Worm (Caenorhabditis elegans) whole organism, young adult: Measurements from ENCODE around the gene clec-134.
"Not testable (repeated sequence)": the region's sequence is repeated elsewhere in the genome, so short reads cannot be mapped to it uniquely, and the experiment has no call there.

Experiments
- B0019.2 ChIP-seq: fragments of 200-800 bp; sonication (Bioruptor generic); conservative IDR thresholded peaks from 2 replicates; pipeline ENCODE4 v1.3.6; 2022; ENCODE audit warnings: missing genetic modification reagents, missing genetic modification characterization, missing compliant biosample characterization
- C17E4.6 ChIP-seq: fragments of 200-800 bp; sonication (Bioruptor generic); IDR thresholded peaks from 2 replicates; pipeline ENCODE4 v1.3.6; 2022; ENCODE audit warnings: missing genetic modification reagents, missing genetic modification characterization, missing compliant biosample characterization
- D2030.7 ChIP-seq: fragments of 200-800 bp; sonication (Bioruptor generic); IDR thresholded peaks from 2 replicates; pipeline ENCODE4 v1.3.6; 2022; ENCODE audit warnings: missing genetic modification reagents, missing genetic modification characterization, missing compliant biosample characterization
- F49E8.2 ChIP-seq: sonication (generic microtip); optimal IDR thresholded peaks from 3 replicates; lab custom pipeline; 2017; ENCODE audit warnings: missing genetic modification characterization, mild to moderate bottlenecking, missing compliant biosample characterization, antibody characterized with exemption, moderate library complexity; ENCODE audit not compliant: insufficient read depth
- Y56A3A.18 ChIP-seq: fragments of 200-800 bp; sonication (Bioruptor generic); IDR thresholded peaks from 2 replicates; pipeline ENCODE4 v1.3.6; 2022; ENCODE audit warnings: missing genetic modification reagents, missing genetic modification characterization, missing compliant biosample characterization
- aptf-3 ChIP-seq: fragments of 200-800 bp; sonication (Bioruptor generic); IDR thresholded peaks from 2 replicates; pipeline ENCODE4 v1.3.6; 2022; ENCODE audit warnings: missing genetic modification characterization, missing compliant biosample characterization
- attf-3 ChIP-seq: fragments of 200-800 bp; sonication (Bioruptor generic); conservative IDR thresholded peaks from 2 replicates; pipeline ENCODE4 v1.3.6; 2022; ENCODE audit warnings: missing genetic modification reagents, missing genetic modification characterization, missing compliant biosample characterization
- egl-44 ChIP-seq: fragments of 200-800 bp; sonication (Bioruptor generic); IDR thresholded peaks from 2 replicates; pipeline ENCODE4 v1.3.6; 2022; ENCODE audit warnings: missing genetic modification reagents, missing genetic modification characterization, missing compliant biosample characterization
- hlh-26 ChIP-seq: fragments of 200-800 bp; sonication (Bioruptor generic); conservative IDR thresholded peaks from 2 replicates; pipeline ENCODE4 v1.3.6; 2022; ENCODE audit warnings: missing genetic modification reagents, missing genetic modification characterization, missing compliant biosample characterization
- let-607 ChIP-seq, 2 experiments: fragments of 200-800 bp in 1 of 2; sonication (Bioruptor generic) in 1 of 2; sonication (generic microtip) in 1 of 2; optimal IDR thresholded peaks; 2 replicates each; lab custom pipeline; 2016 to 2018; ENCODE audit warnings: mild to moderate bottlenecking in 2 of 2, missing compliant biosample characterization in 2 of 2, missing genetic modification characterization in 2 of 2, moderate library complexity in 2 of 2, missing genotype in 1 of 2
- sdz-38 ChIP-seq: sonication (generic microtip); optimal IDR thresholded peaks from 2 replicates; lab custom pipeline; 2016; ENCODE audit warnings: missing genotype, missing genetic modification characterization, missing compliant biosample characterization
- snpc-4 ChIP-seq, 5 experiments: fragments of 150-350 bp in 1 of 5; sonication (generic microtip) in 4 of 5; optimal IDR thresholded peaks; 2 replicates each; lab custom pipeline; 2014 to 2018; ENCODE audit warnings: missing genetic modification characterization in 5 of 5, missing biosample characterization in 3 of 5, antibody characterized with exemption in 2 of 5, mild to moderate bottlenecking in 2 of 5, missing compliant biosample characterization in 2 of 5, missing genotype in 2 of 5, moderate library complexity in 2 of 5, missing genetic modification reagents in 1 of 5
- unc-62 ChIP-seq: fragments of 150-350 bp; optimal IDR thresholded peaks from 2 replicates; lab custom pipeline; 2014; ENCODE audit warnings: missing biosample characterization, missing genetic modification reagents, missing genetic modification characterization
- ztf-28 ChIP-seq: fragments of 200-800 bp; sonication (Bioruptor generic); IDR thresholded peaks from 2 replicates; pipeline ENCODE4 v1.3.6; 2022; ENCODE audit warnings: missing genetic modification reagents, missing genetic modification characterization, missing compliant biosample characterization

DNA sequence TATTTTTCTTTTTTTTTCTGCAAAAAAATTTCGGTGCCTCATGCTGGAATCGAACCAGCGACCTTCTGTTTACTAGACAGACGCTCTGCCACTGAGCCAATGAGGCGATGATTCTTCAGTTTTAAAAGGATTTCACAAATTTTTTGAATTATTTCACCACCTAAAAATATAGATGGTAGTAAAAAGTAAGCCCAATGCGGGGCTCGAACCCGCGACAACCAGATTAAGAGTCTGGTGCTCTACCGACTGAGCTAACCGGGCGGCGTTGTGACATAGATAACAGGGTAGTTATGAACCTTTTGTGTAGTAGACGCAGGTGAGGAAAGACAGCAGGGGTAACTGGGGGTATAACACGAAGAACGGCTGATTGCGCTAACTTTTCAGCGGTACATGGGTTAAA is 12.3 kb upstream of the clec-134 start:
- TF ChIP-seq egl-44 (GFP tag; lab: Robert Waterston, UW) (0 out of 2 replicates have a peak, but pooled peaks have one; percentile 62), D2030.7 (GFP tag; lab: Robert Waterston, UW) (peak; percentile 90), Y56A3A.18 (GFP tag; lab: Robert Waterston, UW) (peak; percentile 84), aptf-3 (GFP tag; lab: Robert Waterston, UW) (0 out of 2 replicates have a peak, but pooled peaks have one; percentile 11), snpc-4 (tag; optimal IDR thresholded peaks at IDR 0.05; lab: Kevin White, UChicago) (peak in 2 of 4 experiments; percentile 61 to 85), let-607 (tag; optimal IDR thresholded peaks at IDR 0.05; lab: Kevin White, UChicago) (peak in 1 of 2 experiments; percentile 31), ztf-28 (peak; percentile 65; the same call in 1 of the 2 replicates)
- TF ChIP-seq sdz-38 (tag; lab: Kevin White, UChicago); hlh-26 (GFP tag; lab: Robert Waterston, UW); unc-62 (GFP tag; lab: Kevin White, UChicago); B0019.2 (GFP tag; lab: Robert Waterston, UW); F49E8.2; snpc-4 (GFP tag; optimal IDR thresholded peaks at IDR 0.05; lab: Kevin White, UChicago); attf-3 (GFP tag; lab: Robert Waterston, UW); C17E4.6 (GFP tag; lab: Robert Waterston, UW): not testable (repeated sequence)
